Worm (Caenorhabditis elegans) whole organism, L2 larva: ENCODE data around the gene W01G7.4.

ENCODE experiments used
- Y55F3AM.14 ChIP-seq: fragments of 200-800 bp; sonication (Bioruptor generic); optimal IDR thresholded peaks from 2 replicates; lab custom pipeline; 2018; ENCODE audit warnings: mild to moderate bottlenecking, missing genetic modification characterization, missing compliant biosample characterization
- ama-1 ChIP-seq: fragments of 150-350 bp; optimal IDR thresholded peaks from 2 replicates; lab custom pipeline; 2018; ENCODE audit warnings: inconsistent platforms
- blmp-1 ChIP-seq: sonication (generic microtip); optimal IDR thresholded peaks from 2 replicates; lab custom pipeline; 2017; ENCODE audit warnings: missing genetic modification characterization, mild to moderate bottlenecking, missing compliant biosample characterization, antibody characterized with exemption, moderate library complexity; ENCODE audit not compliant: insufficient read depth
- dmd-4 ChIP-seq: sonication (generic microtip); optimal IDR thresholded peaks from 2 replicates; lab custom pipeline; 2017; ENCODE audit warnings: missing biosample characterization, missing genetic modification characterization
- elt-1 ChIP-seq: fragments of 150-350 bp; optimal IDR thresholded peaks from 2 replicates; lab custom pipeline; 2014; ENCODE audit warnings: missing biosample characterization, missing genetic modification characterization
- gmeb-1 ChIP-seq: fragments of 150-350 bp; optimal IDR thresholded peaks from 2 replicates; lab custom pipeline; 2014; ENCODE audit warnings: missing biosample characterization, missing genetic modification characterization
- lin-13 ChIP-seq: fragments of 150-350 bp; optimal IDR thresholded peaks from 2 replicates; lab custom pipeline; 2014; ENCODE audit warnings: missing biosample characterization, missing genetic modification reagents, missing genetic modification characterization
- nhr-237 ChIP-seq: fragments of 150-350 bp; optimal IDR thresholded peaks from 2 replicates; lab custom pipeline; 2014; ENCODE audit warnings: missing biosample characterization, missing genetic modification characterization
- nhr-6 ChIP-seq: fragments of 150-350 bp; optimal IDR thresholded peaks from 2 replicates; lab custom pipeline; 2014; ENCODE audit warnings: missing biosample characterization, missing genetic modification characterization
- unc-62 ChIP-seq: fragments of 150-350 bp; optimal IDR thresholded peaks from 2 replicates; lab custom pipeline; 2014; ENCODE audit warnings: missing biosample characterization, missing genetic modification reagents, missing genetic modification characterization
- zag-1 ChIP-seq: fragments of 150-350 bp; optimal IDR thresholded peaks from 2 replicates; lab custom pipeline; 2014; ENCODE audit warnings: missing biosample characterization, missing genetic modification characterization
- ztf-11 ChIP-seq: sonication (generic microtip); optimal IDR thresholded peaks from 2 replicates; lab custom pipeline; 2017; ENCODE audit warnings: missing biosample characterization, missing genetic modification characterization

DNA sequence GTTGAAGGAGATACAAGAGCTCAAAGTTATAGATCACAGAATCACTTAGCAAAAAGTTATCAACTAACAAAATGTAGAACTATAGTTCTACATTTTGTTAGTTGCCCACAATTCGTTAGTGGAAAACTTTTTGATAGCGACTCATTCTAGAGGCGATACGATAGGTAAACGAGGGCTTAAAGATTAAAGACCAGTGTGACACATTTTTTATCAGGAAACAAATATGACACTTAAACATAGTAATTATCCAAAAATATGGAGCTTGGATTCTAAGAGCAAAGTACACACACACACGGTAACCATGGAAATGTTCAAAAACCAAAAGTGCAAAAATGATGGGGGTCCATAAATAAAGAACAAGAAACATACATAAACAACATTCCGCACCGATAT is 20.7 kb upstream of the W01G7.4 start:
- no peak for TF ChIP-seq nhr-237 (tag; lab: Kevin White, UChicago)
- no peak for TF ChIP-seq gmeb-1
- no peak for TF ChIP-seq blmp-1 (tag; lab: Kevin White, UChicago)
- TF ChIP-seq lin-13: no peak
- TF ChIP-seq unc-62 (GFP tag; lab: Kevin White, UChicago): no peak
- no peak for TF ChIP-seq ztf-11 (tag; lab: Kevin White, UChicago)
- TF ChIP-seq ama-1 (lab: Kevin White, UChicago): peak; percentile 37
- TF ChIP-seq zag-1 (tag; lab: Kevin White, UChicago): no peak
- no peak for TF ChIP-seq elt-1
- TF ChIP-seq dmd-4 (tag; lab: Kevin White, UChicago): no peak
- no peak for TF ChIP-seq Y55F3AM.14 (GFP tag; lab: Kevin White, UChicago)
- no peak for TF ChIP-seq nhr-6 (tag; lab: Kevin White, UChicago)
